Fruit fly (Drosophila melanogaster): Measurements from ENCODE around the gene PGRP-SB2.

The PGRP-SB2 gene

DNA sequence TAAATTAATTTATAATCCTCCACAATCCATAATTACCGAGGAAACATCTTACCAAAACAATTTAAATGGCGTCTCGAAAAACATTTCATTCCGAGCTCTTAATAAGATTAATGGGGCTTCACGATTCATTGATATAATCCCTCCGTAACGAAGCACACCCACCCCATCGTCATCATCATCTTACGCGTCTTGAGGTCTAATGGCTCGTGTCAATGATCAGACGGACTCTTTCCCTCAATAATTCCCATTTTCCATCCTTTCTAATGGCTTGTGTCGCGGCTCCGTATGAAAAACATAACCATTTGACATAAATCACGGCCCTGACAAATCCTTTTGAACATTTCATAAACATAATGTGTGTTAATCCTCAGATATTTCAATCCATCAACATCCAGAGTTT, 40.6 kb downstream of the PGRP-SB2 start (continued):
- TF ChIP-seq Hand (GFP tag; optimal IDR thresholded peaks at IDR 0.05) (no peak), Mes4 (GFP tag; optimal IDR thresholded peaks at IDR 0.05) (no peak), CG9876 (GFP tag; optimal IDR thresholded peaks at IDR 0.05) (no peak), Max (GFP tag; optimal IDR thresholded peaks at IDR 0.05) (no peak), phol (tag; optimal IDR thresholded peaks at IDR 0.05) (no peak), Six4 (GFP tag; optimal IDR thresholded peaks at IDR 0.05) (no peak), TFAM (GFP tag; optimal IDR thresholded peaks at IDR 0.05) (no peak), unc-4 (GFP tag; IDR thresholded peaks at IDR 0.05; ENCODE audit: partially characterized antibody) (no peak), Vsx1 (GFP tag; optimal IDR thresholded peaks at IDR 0.05) (no peak), da (GFP tag; optimal IDR thresholded peaks at IDR 0.05) (no peak)

DNA sequence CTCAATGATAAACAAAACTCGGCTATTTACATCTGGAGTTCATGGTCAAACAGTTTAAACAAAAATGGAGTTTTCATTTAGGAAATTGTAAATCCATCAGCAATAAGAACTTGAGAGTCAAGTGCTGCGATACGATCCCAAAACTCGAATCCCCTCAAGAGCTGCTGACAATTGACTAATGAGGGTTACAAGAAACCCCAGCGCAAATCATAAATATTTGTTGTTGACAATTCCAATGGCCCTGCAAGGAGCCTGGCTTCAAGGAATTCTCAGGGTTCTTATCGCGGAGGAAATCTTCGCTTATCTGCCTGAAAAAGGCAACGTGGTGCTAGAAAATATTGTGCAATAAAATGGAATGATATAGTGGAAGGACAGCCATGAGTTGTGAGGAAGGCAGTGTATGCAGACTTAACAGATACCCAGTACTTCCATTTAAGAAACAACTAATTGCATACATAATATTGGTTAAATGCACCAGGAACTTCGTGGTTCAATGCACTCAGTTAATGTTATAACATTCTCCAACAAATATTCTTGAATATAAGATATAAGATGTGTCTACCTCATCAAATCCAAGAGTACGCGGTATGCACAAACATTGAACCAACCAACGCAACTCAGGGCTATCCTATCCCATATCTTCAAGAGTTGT, 41.8 kb downstream of the PGRP-SB2 start:
- TF ChIP-seq klu (GFP tag; IDR thresholded peaks at IDR 0.05), result no peak
- TF ChIP-seq Sin3A (optimal IDR thresholded peaks at IDR 0.05), result no peak
- TF ChIP-seq ken (GFP tag; IDR thresholded peaks at IDR 0.05), result no peak
- TF ChIP-seq CG15479 (GFP tag; optimal IDR thresholded peaks at IDR 0.05), result peak; percentile 60
- no peak for TF ChIP-seq cas (GFP tag; IDR thresholded peaks at IDR 0.05)
- 0 out of 3 replicates have a peak, but pooled peaks have one; percentile 18 for TF ChIP-seq CG11695 (GFP tag; IDR thresholded peaks at IDR 0.05)
- TF ChIP-seq CG13624 (GFP tag; optimal IDR thresholded peaks at IDR 0.05), result peak; percentile 6
- peak; percentile 23 for TF ChIP-seq tio (GFP tag; optimal IDR thresholded peaks at IDR 0.05)
- no peak for TF ChIP-seq bbx (GFP tag; IDR thresholded peaks at IDR 0.05; ENCODE audit: partially characterized antibody)
- TF ChIP-seq Med (GFP tag), result peak; percentile 77
- TF ChIP-seq Dp (GFP tag; optimal IDR thresholded peaks at IDR 0.05), result no peak
- TF ChIP-seq Vsx1 (GFP tag; optimal IDR thresholded peaks at IDR 0.05), result no peak
- no peak for TF ChIP-seq CoRest (tag; optimal IDR thresholded peaks at IDR 0.05)
- TF ChIP-seq stwl (tag; optimal IDR thresholded peaks at IDR 0.05), result no peak
- TF ChIP-seq CG33557 (GFP tag; optimal IDR thresholded peaks at IDR 0.05), result no peak
- TF ChIP-seq ham (GFP tag; IDR thresholded peaks at IDR 0.05), result no peak
- no peak for TF ChIP-seq CG7745 (tag; optimal IDR thresholded peaks at IDR 0.05)
- TF ChIP-seq CG10366 (GFP tag; IDR thresholded peaks at IDR 0.05), result peak; percentile 20; the same call in 1 of the 2 replicates
- TF ChIP-seq CG42726 (GFP tag; IDR thresholded peaks at IDR 0.05; ENCODE audit: partially characterized antibody), result no peak
- no peak for TF ChIP-seq Aef1 (GFP tag; IDR thresholded peaks at IDR 0.05)
- no peak for TF ChIP-seq CG3838 (GFP tag; optimal IDR thresholded peaks at IDR 0.05)
- TF ChIP-seq GATAe (GFP tag; conservative IDR thresholded peaks at IDR 0.05), result no peak
- no peak for TF ChIP-seq H15 (GFP tag; IDR thresholded peaks at IDR 0.05)
- no peak for TF ChIP-seq CG3847 (GFP tag; IDR thresholded peaks at IDR 0.05)
- TF ChIP-seq amos (GFP tag; IDR thresholded peaks at IDR 0.05; ENCODE audit: partially characterized antibody), result no peak
- no peak for TF ChIP-seq CG4617 (GFP tag; optimal IDR thresholded peaks at IDR 0.05; ENCODE audit: borderline replicate concordance)
- TF ChIP-seq otp (GFP tag; IDR thresholded peaks at IDR 0.05), result 0 out of 3 replicates have a peak, but pooled peaks have one; percentile 54
- no peak for TF ChIP-seq hb (GFP tag; IDR thresholded peaks at IDR 0.05; ENCODE audit: partially characterized antibody)
- TF ChIP-seq Nf-YC (tag; optimal IDR thresholded peaks at IDR 0.05), result no peak
- peak; percentile 50 for TF ChIP-seq Oli (tag; optimal IDR thresholded peaks at IDR 0.05)
- TF ChIP-seq CG15514 (GFP tag; optimal IDR thresholded peaks at IDR 0.05), result no peak
- TF ChIP-seq grn (GFP tag; optimal IDR thresholded peaks at IDR 0.05), result peak; percentile 70
- no peak for TF ChIP-seq CG14014 (GFP tag; IDR thresholded peaks at IDR 0.05)
- peak; percentile 39 for TF ChIP-seq CG30403 (GFP tag; optimal IDR thresholded peaks at IDR 0.05)
- TF ChIP-seq chif (GFP tag; optimal IDR thresholded peaks at IDR 0.05), result peak; percentile 12 to 36
- TF ChIP-seq CG15601 (tag; optimal IDR thresholded peaks at IDR 0.05), result no peak
- no peak for TF ChIP-seq CG15011 (GFP tag; optimal IDR thresholded peaks at IDR 0.05)
- TF ChIP-seq Camta (GFP tag; optimal IDR thresholded peaks at IDR 0.05), result no peak
- no peak for TF ChIP-seq CG2875 (GFP tag; optimal IDR thresholded peaks at IDR 0.05)
- no peak for TF ChIP-seq Usf (GFP tag; optimal IDR thresholded peaks at IDR 0.05)
